Fruit fly (Drosophila melanogaster) whole organism, embryonic: ENCODE results near the gene CG13716.

ENCODE experiments used
- Asciz ChIP-seq: fragments of 200-800 bp; sonication (Bioruptor generic); optimal IDR thresholded peaks from 2 replicates; lab custom pipeline; 2017; ENCODE audit warnings: missing biosample characterization, mild to moderate bottlenecking, missing genetic modification characterization, missing genetic modification reagents
- CG1024 ChIP-seq: fragments of 200-800 bp; sonication (Bioruptor generic); IDR thresholded peaks from 2 replicates; pipeline ENCODE4 v1.3.6; 2022; ENCODE audit warnings: missing biosample characterization, missing genetic modification characterization
- CG12104 ChIP-seq: fragments of 200-800 bp; sonication (Bioruptor generic); optimal IDR thresholded peaks from 3 replicates; lab custom pipeline; 2016; ENCODE audit warnings: missing biosample characterization, missing genetic modification characterization
- CG12236 ChIP-seq: fragments of 200-800 bp; sonication (Bioruptor generic); optimal IDR thresholded peaks from 2 replicates; lab custom pipeline; 2016; ENCODE audit warnings: missing biosample characterization, missing genetic modification characterization
- CG12391 ChIP-seq: fragments of 200-800 bp; sonication (Bioruptor generic); optimal IDR thresholded peaks from 3 replicates; lab custom pipeline; 2018; ENCODE audit warnings: missing biosample characterization, mild to moderate bottlenecking, missing genetic modification characterization, moderate library complexity
- CG14710 ChIP-seq: fragments of 200-800 bp; sonication (Bioruptor generic); optimal IDR thresholded peaks from 3 replicates; lab custom pipeline; 2019; ENCODE audit warnings: missing biosample characterization, mild to moderate bottlenecking, missing genetic modification characterization, moderate library complexity
- CG15696 ChIP-seq: fragments of 200-800 bp; sonication (Bioruptor generic); optimal IDR thresholded peaks from 2 replicates; lab custom pipeline; 2019; ENCODE audit warnings: missing biosample characterization, mild to moderate bottlenecking, missing genetic modification characterization, moderate library complexity
- CG2116 ChIP-seq: fragments of 200-800 bp; sonication (Bioruptor generic); optimal IDR thresholded peaks from 3 replicates; lab custom pipeline; 2018; ENCODE audit warnings: missing biosample characterization, mild to moderate bottlenecking, missing genetic modification characterization
- CG2199 ChIP-seq: fragments of 200-800 bp; sonication (Bioruptor generic); IDR thresholded peaks from 3 replicates; pipeline ENCODE4 v1.3.6; 2022; ENCODE audit warnings: missing biosample characterization, missing genetic modification characterization
- CG2678 ChIP-seq: fragments of 200-800 bp; sonication (Bioruptor generic); optimal IDR thresholded peaks from 3 replicates; lab custom pipeline; 2019; ENCODE audit warnings: missing biosample characterization, mild to moderate bottlenecking, missing genetic modification characterization, moderate library complexity
- CG2889 ChIP-seq: fragments of 200-800 bp; sonication (Bioruptor generic); IDR thresholded peaks from 3 replicates; pipeline ENCODE4 v1.3.6; 2022; ENCODE audit warnings: missing biosample characterization, missing genetic modification characterization
- CG31224 ChIP-seq: fragments of 200-800 bp; sonication (Bioruptor generic); IDR thresholded peaks from 2 replicates; pipeline ENCODE4 v1.3.6; 2022; ENCODE audit warnings: missing biosample characterization, missing genetic modification characterization
- CG34422 ChIP-seq: fragments of 200-800 bp; sonication (Bioruptor generic); IDR thresholded peaks from 3 replicates; pipeline ENCODE4 v1.3.6; 2022; ENCODE audit warnings: missing biosample characterization, missing genetic modification characterization
- CG4707 ChIP-seq: fragments of 200-800 bp; sonication (Bioruptor generic); optimal IDR thresholded peaks from 2 replicates; lab custom pipeline; 2018; ENCODE audit warnings: missing biosample characterization, mild to moderate bottlenecking, missing genetic modification characterization, moderate library complexity
- CG6254 ChIP-seq: fragments of 200-800 bp; sonication (Bioruptor generic); optimal IDR thresholded peaks from 3 replicates; lab custom pipeline; 2017; ENCODE audit warnings: mild to moderate bottlenecking, missing biosample characterization, missing genetic modification reagents, missing genetic modification characterization
- CG6654 ChIP-seq: fragments of 200-800 bp; sonication (Bioruptor generic); optimal IDR thresholded peaks from 2 replicates; lab custom pipeline; 2017; ENCODE audit warnings: missing biosample characterization, mild to moderate bottlenecking, missing genetic modification characterization
- CG7271 ChIP-seq: fragments of 200-800 bp; sonication (Bioruptor generic); optimal IDR thresholded peaks from 2 replicates; lab custom pipeline; 2018; ENCODE audit warnings: missing biosample characterization, mild to moderate bottlenecking, missing genetic modification characterization, moderate library complexity
- CG7786 ChIP-seq: fragments of 200-800 bp; sonication (Bioruptor generic); optimal IDR thresholded peaks from 2 replicates; lab custom pipeline; 2016; ENCODE audit warnings: missing biosample characterization, missing genetic modification characterization
- CG8944 ChIP-seq: fragments of 200-800 bp; sonication (Bioruptor generic); optimal IDR thresholded peaks from 3 replicates; lab custom pipeline; 2016; ENCODE audit warnings: missing biosample characterization, missing genetic modification characterization
- Fer3 ChIP-seq: fragments of 200-800 bp; sonication (Bioruptor generic); optimal IDR thresholded peaks from 2 replicates; lab custom pipeline; 2018; ENCODE audit warnings: missing biosample characterization, mild to moderate bottlenecking, missing genetic modification characterization, moderate library complexity
- HHEX ChIP-seq: fragments of 200-800 bp; sonication (Bioruptor generic); optimal IDR thresholded peaks from 3 replicates; lab custom pipeline; 2017; ENCODE audit warnings: missing biosample characterization, mild to moderate bottlenecking, missing genetic modification characterization, missing genetic modification reagents
- Max ChIP-seq: fragments of 200-800 bp; sonication (Bioruptor generic); optimal IDR thresholded peaks from 2 replicates; lab custom pipeline; 2016; ENCODE audit warnings: missing biosample characterization, mild to moderate bottlenecking, missing genetic modification characterization
- Nf-YA ChIP-seq: fragments of 200-800 bp; sonication (Bioruptor generic); IDR thresholded peaks from 2 replicates; pipeline ENCODE4 v1.3.6; 2022; ENCODE audit warnings: missing biosample characterization, missing genetic modification characterization
- Oaz ChIP-seq: fragments of 200-800 bp; sonication (Bioruptor generic); IDR thresholded peaks from 2 replicates; pipeline ENCODE4 v1.3.6; 2022; ENCODE audit warnings: missing biosample characterization, missing genetic modification characterization
- Rfx ChIP-seq: fragments of 200-800 bp; sonication (Bioruptor generic); IDR thresholded peaks from 2 replicates; pipeline ENCODE4 v1.3.6; 2022; ENCODE audit warnings: missing biosample characterization, missing genetic modification characterization
- Six4 ChIP-seq: fragments of 200-800 bp; sonication (Bioruptor generic); optimal IDR thresholded peaks from 2 replicates; lab custom pipeline; 2016; ENCODE audit warnings: missing biosample characterization, missing genetic modification characterization
- Sox102F ChIP-seq: fragments of 200-800 bp; sonication (Bioruptor generic); optimal IDR thresholded peaks from 2 replicates; lab custom pipeline; 2018; ENCODE audit warnings: missing biosample characterization, mild to moderate bottlenecking, missing genetic modification characterization, moderate library complexity
- ase ChIP-seq: fragments of 200-800 bp; sonication (Bioruptor generic); IDR thresholded peaks from 3 replicates; pipeline ENCODE4 v1.3.6; 2022; ENCODE audit warnings: missing biosample characterization, missing genetic modification characterization
- ash1 ChIP-seq: fragments of 200-800 bp; sonication (Bioruptor generic); optimal IDR thresholded peaks from 2 replicates; lab custom pipeline; 2018; ENCODE audit warnings: missing biosample characterization, mild to moderate bottlenecking, missing genetic modification characterization
- btn ChIP-seq: fragments of 200-800 bp; sonication (Bioruptor generic); optimal IDR thresholded peaks from 2 replicates; lab custom pipeline; 2016; ENCODE audit warnings: missing biosample characterization, missing genetic modification characterization
- crol ChIP-seq: fragments of 200-800 bp; sonication (Bioruptor generic); IDR thresholded peaks from 2 replicates; pipeline ENCODE4 v1.3.6; 2022; ENCODE audit warnings: missing biosample characterization, missing genetic modification characterization
- cwo ChIP-seq: fragments of 200-800 bp; sonication (Bioruptor generic); optimal IDR thresholded peaks from 3 replicates; lab custom pipeline; 2017; ENCODE audit warnings: missing biosample characterization, missing genetic modification characterization, mild to moderate bottlenecking, moderate library complexity, missing genetic modification reagents
- dpn ChIP-seq, 2 experiments: fragments of 200-800 bp; sonication (Bioruptor generic); optimal IDR thresholded peaks; 3 replicates each; lab custom pipeline; 2016; ENCODE audit warnings: missing biosample characterization in 2 of 2, missing genetic modification characterization in 2 of 2
- esg ChIP-seq: fragments of 200-800 bp; sonication (Bioruptor generic); conservative IDR thresholded peaks from 2 replicates; pipeline ENCODE4 v1.3.6; 2022; ENCODE audit warnings: missing biosample characterization, missing genetic modification characterization
- eve ChIP-seq, 2 experiments: fragments of >200 bp; optimal IDR thresholded peaks; 2 replicates each; lab custom pipeline; 2017; ENCODE audit warnings: missing biosample characterization in 2 of 2, missing genetic modification characterization in 2 of 2
- ewg ChIP-seq: fragments of 200-800 bp; sonication (Bioruptor generic); optimal IDR thresholded peaks from 3 replicates; lab custom pipeline; 2017; ENCODE audit warnings: mild to moderate bottlenecking, missing biosample characterization, missing genetic modification reagents, missing genetic modification characterization
- fd96Cb ChIP-seq: fragments of 200-800 bp; sonication (Bioruptor generic); optimal IDR thresholded peaks from 2 replicates; lab custom pipeline; 2018; ENCODE audit warnings: missing biosample characterization, mild to moderate bottlenecking, missing genetic modification characterization, moderate library complexity
- gsb-n ChIP-seq: fragments of 200-800 bp; sonication (Bioruptor generic); optimal IDR thresholded peaks from 3 replicates; lab custom pipeline; 2018; ENCODE audit warnings: missing biosample characterization, mild to moderate bottlenecking, missing genetic modification characterization
- kah ChIP-seq: fragments of 200-800 bp; sonication (Bioruptor generic); optimal IDR thresholded peaks from 2 replicates; lab custom pipeline; 2018; ENCODE audit warnings: missing biosample characterization, mild to moderate bottlenecking, missing genetic modification characterization
- lab ChIP-seq: fragments of 200-800 bp; sonication (Bioruptor generic); optimal IDR thresholded peaks from 3 replicates; lab custom pipeline; 2017; ENCODE audit warnings: missing biosample characterization, missing genetic modification characterization, mild to moderate bottlenecking, moderate library complexity, missing genetic modification reagents
- lbe ChIP-seq: fragments of 200-800 bp; sonication (Bioruptor generic); optimal IDR thresholded peaks from 2 replicates; lab custom pipeline; 2016; ENCODE audit warnings: missing biosample characterization, mild to moderate bottlenecking, missing genetic modification characterization
- lmd ChIP-seq: fragments of 200-800 bp; sonication (Bioruptor generic); IDR thresholded peaks from 2 replicates; pipeline ENCODE4 v1.3.6; 2022; ENCODE audit warnings: missing biosample characterization, missing genetic modification characterization
- lola ChIP-seq, 3 experiments: fragments of >200 bp in 2 of 3; fragments of 200-800 bp in 1 of 3; sonication (Bioruptor generic) in 1 of 3; optimal IDR thresholded peaks; 2 replicates each; lab custom pipeline; 2017 to 2019; ENCODE audit warnings: missing biosample characterization in 3 of 3, missing genetic modification characterization in 3 of 3, mild to moderate bottlenecking in 1 of 3, moderate library complexity in 1 of 3
- mam ChIP-seq: fragments of 200-800 bp; sonication (Bioruptor generic); optimal IDR thresholded peaks from 3 replicates; lab custom pipeline; 2016; ENCODE audit warnings: missing biosample characterization, missing genetic modification characterization
- oc ChIP-seq: fragments of 200-800 bp; sonication (Bioruptor generic); optimal IDR thresholded peaks from 2 replicates; lab custom pipeline; 2018; ENCODE audit warnings: missing biosample characterization, mild to moderate bottlenecking, missing genetic modification characterization, moderate library complexity
- pfk ChIP-seq: fragments of 200-800 bp; sonication (Bioruptor generic); optimal IDR thresholded peaks from 2 replicates; lab custom pipeline; 2018; ENCODE audit warnings: missing biosample characterization, mild to moderate bottlenecking, missing genetic modification characterization, moderate library complexity
- ranshi ChIP-seq: fragments of 200-800 bp; sonication (Bioruptor generic); IDR thresholded peaks from 2 replicates; pipeline ENCODE4 v1.3.6; 2022; ENCODE audit warnings: missing biosample characterization, missing genetic modification characterization
- ssp ChIP-seq: fragments of 200-800 bp; sonication (Bioruptor generic); IDR thresholded peaks from 2 replicates; pipeline ENCODE4 v1.3.6; 2022; ENCODE audit warnings: missing biosample characterization, missing genetic modification characterization
- tin ChIP-seq: fragments of 200-800 bp; sonication (Bioruptor generic); optimal IDR thresholded peaks from 3 replicates; lab custom pipeline; 2016; ENCODE audit warnings: missing biosample characterization, missing genetic modification characterization
- ttk ChIP-seq: fragments of 200-800 bp; sonication (Bioruptor generic); IDR thresholded peaks from 2 replicates; pipeline ENCODE4 v2.1.2; 2022; ENCODE audit warnings: missing biosample characterization, missing genetic modification characterization

CG13716 gene

DNA sequence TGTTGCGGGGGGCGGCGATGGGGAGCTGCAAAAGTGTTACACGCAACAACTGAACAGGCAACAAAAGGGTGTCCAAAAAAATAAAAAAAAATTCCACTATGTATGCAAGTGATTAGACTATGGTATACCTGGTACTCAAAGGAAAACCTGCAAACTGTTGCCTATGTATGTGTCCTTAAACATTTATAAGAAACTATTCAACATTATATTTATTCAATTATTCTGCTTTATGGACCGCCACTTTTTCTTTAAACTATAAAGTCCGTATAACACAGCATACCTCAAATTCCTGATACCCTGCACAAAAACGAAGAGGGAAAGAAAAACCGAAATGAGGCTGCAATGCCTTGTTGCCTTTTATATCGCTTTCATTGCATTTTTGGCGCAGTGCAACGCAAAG, 26.9 kb downstream of the CG13716 start (continued):
- no peak; the same call in 1 of the 2 replicates for TF ChIP-seq crol (GFP tag; lab: Robert Waterston, UW)
- TF ChIP-seq CG6654 = peak; percentile 35
- peak; percentile 76 for TF ChIP-seq fd96Cb
- no peak for TF ChIP-seq CG2889
- TF ChIP-seq CG7786 (GFP tag; lab: Kevin White, UChicago) = no peak
- TF ChIP-seq esg = peak; percentile 44; the same call in 1 of the 2 replicates
- TF ChIP-seq ttk (GFP tag; lab: Robert Waterston, UW) = peak; percentile 73
- peak; percentile 38 for TF ChIP-seq tin
- TF ChIP-seq Asciz = peak; percentile 13
- TF ChIP-seq eve (GFP tag; optimal IDR thresholded peaks at IDR 0.05; lab: Kevin White, UChicago) = no peak
- peak; percentile 26; the same call in 1 of the 2 replicates for TF ChIP-seq CG31224 (GFP tag; lab: Robert Waterston, UW)
- no peak for TF ChIP-seq lbe (GFP tag; lab: Kevin White, UChicago)
- peak; percentile 64 for TF ChIP-seq CG1024
- TF ChIP-seq Oaz (GFP tag; lab: Robert Waterston, UW) = no peak
- peak; percentile 78 for TF ChIP-seq lmd (GFP tag; lab: Robert Waterston, UW)
- TF ChIP-seq lola (GFP tag; optimal IDR thresholded peaks at IDR 0.05; lab: Kevin White, UChicago) = peak in 1 of 3 experiments; percentile 38
- TF ChIP-seq kah (GFP tag; lab: Kevin White, UChicago) = no peak
- TF ChIP-seq CG2678 (tag; lab: Kevin White, UChicago) = peak; percentile 34
- no peak for TF ChIP-seq CG4707 (GFP tag; lab: Kevin White, UChicago)
- TF ChIP-seq ssp (GFP tag; lab: Robert Waterston, UW) = peak; percentile 66
- TF ChIP-seq Fer3 (tag; lab: Kevin White, UChicago) = no peak
- TF ChIP-seq dpn (GFP tag; optimal IDR thresholded peaks at IDR 0.05; lab: Kevin White, UChicago) = peak; percentile 17 to 19
- TF ChIP-seq CG7271 = no peak
- 0 out of 3 replicates have a peak, but pooled peaks have one; percentile 39 for TF ChIP-seq CG2199 (GFP tag; lab: Robert Waterston, UW)
- peak; percentile 8 for TF ChIP-seq oc
- no peak for TF ChIP-seq ash1
- TF ChIP-seq cwo = no peak
- TF ChIP-seq mam (GFP tag; lab: Kevin White, UChicago) = peak; percentile 17
- peak; percentile 48 for TF ChIP-seq CG6254
- TF ChIP-seq Max (GFP tag; lab: Kevin White, UChicago) = peak; percentile 30
- peak; percentile 7 for TF ChIP-seq btn (GFP tag; lab: Kevin White, UChicago)
- TF ChIP-seq HHEX (GFP tag; lab: Kevin White, UChicago) = peak; percentile 36
- no peak for TF ChIP-seq CG12236 (GFP tag; lab: Kevin White, UChicago)
- peak; percentile 52; the same call in 1 of the 2 replicates for TF ChIP-seq Nf-YA (GFP tag; lab: Robert Waterston, UW)
- TF ChIP-seq pfk = no peak
- TF ChIP-seq ewg (GFP tag; lab: Kevin White, UChicago) = peak; percentile 36
- no peak for TF ChIP-seq CG2116
- TF ChIP-seq CG34422 (GFP tag; lab: Robert Waterston, UW) = peak; percentile 69; the same call in 2 of the 3 replicates
- TF ChIP-seq ranshi (GFP tag; lab: Robert Waterston, UW) = peak; percentile 43; the same call in 1 of the 2 replicates
- peak; percentile 34 for TF ChIP-seq lab (GFP tag; lab: Kevin White, UChicago)
- TF ChIP-seq Six4 (GFP tag; lab: Kevin White, UChicago) = peak; percentile 47
- TF ChIP-seq CG15696 = no peak
- TF ChIP-seq CG8944 = peak; percentile 11
- no peak for TF ChIP-seq CG12104 (GFP tag; lab: Kevin White, UChicago)
- peak; percentile 38 for TF ChIP-seq gsb-n (tag; lab: Kevin White, UChicago)
- peak; percentile 53 for TF ChIP-seq CG14710 (tag; lab: Kevin White, UChicago)
- TF ChIP-seq Rfx (GFP tag; lab: Robert Waterston, UW) = no peak
- peak; percentile 25 for TF ChIP-seq CG12391
- TF ChIP-seq Sox102F = peak; percentile 74
- peak; percentile 54; the same call in 1 of the 3 replicates for TF ChIP-seq ase (GFP tag; lab: Robert Waterston, UW)
